Worm (Caenorhabditis elegans): ENCODE measurements around the gene fic-1.

The fic-1 gene

DNA sequence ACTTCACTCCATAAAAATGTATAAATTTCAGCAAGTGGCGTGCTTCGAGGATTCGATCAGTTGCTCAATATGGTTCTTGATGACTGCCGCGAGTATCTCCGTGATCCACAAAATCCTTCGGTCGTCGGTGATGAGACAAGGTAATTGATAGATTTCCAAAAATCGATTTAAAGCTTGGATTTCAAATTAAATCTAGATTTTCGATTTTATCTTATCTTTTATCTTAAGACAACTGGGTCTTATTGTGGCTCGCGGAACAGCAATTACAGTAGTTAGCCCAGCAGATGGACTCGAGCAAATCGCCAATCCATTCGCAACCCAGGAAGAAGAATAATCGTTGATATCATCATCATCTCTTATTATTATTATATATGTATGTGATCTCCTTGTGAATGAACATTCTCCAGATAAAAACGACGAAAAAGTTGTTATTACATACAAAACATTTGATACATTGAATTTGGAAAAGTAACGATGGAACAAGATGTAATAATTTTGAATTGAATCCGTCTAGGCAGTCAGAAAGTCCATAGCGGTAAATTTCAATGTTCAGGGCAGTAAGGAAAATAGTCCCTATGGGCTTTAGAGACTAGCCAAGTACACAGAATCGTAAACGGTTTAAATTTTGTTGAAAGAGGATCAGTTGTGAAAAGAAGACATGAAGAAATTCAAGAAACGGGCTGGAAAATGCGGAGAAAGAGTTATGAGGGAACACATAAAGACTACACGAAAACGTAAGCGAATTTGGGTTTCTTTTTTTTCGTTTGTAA, 3.3 kb upstream of the fic-1 start (continued):
- TF ChIP-seq skn-1 (tag; optimal IDR thresholded peaks at IDR 0.05) (no peak), daf-19 (GFP tag; conservative IDR thresholded peaks at IDR 0.05) (no peak), daf-12 (tag; optimal IDR thresholded peaks at IDR 0.05) (no peak), cey-2 (tag; optimal IDR thresholded peaks at IDR 0.05; ENCODE audit: borderline replicate concordance, insufficient read depth) (no peak), Y5F2A.4 (GFP tag; optimal IDR thresholded peaks at IDR 0.05) (no peak), rbr-2 (tag; optimal IDR thresholded peaks at IDR 0.05) (no peak), dmd-6 (GFP tag; IDR thresholded peaks at IDR 0.05) (0 out of 2 replicates have a peak, but pooled peaks have one; percentile 8), fkh-10 (GFP tag; optimal IDR thresholded peaks at IDR 0.05) (no peak), zfp-2 (tag; optimal IDR thresholded peaks at IDR 0.05) (no peak), mxl-3 (GFP tag; optimal IDR thresholded peaks at IDR 0.05) (peak; percentile 18), F26F4.8 (GFP tag; conservative IDR thresholded peaks at IDR 0.05) (no peak), jun-1 (tag; optimal IDR thresholded peaks at IDR 0.05) (no peak), ces-1 (GFP tag; optimal IDR thresholded peaks at IDR 0.05) (no peak), ceh-32 (tag; optimal IDR thresholded peaks at IDR 0.05; ENCODE audit: poor library complexity) (no peak), dpl-1 (GFP tag; optimal IDR thresholded peaks at IDR 0.05) (no peak), lin-39 (tag; optimal IDR thresholded peaks at IDR 0.05) (no peak), daf-16 (GFP tag; optimal IDR thresholded peaks at IDR 0.05) (no peak), daf-16 (tag; optimal IDR thresholded peaks at IDR 0.05) (peak; percentile 30), spr-3 (GFP tag; optimal IDR thresholded peaks at IDR 0.05) (peak; percentile 61), nhr-6 (tag; optimal IDR thresholded peaks at IDR 0.05) (no peak), D1046.2 (GFP tag; IDR thresholded peaks at IDR 0.05) (no peak), T26A8.4 (GFP tag; IDR thresholded peaks at IDR 0.05) (peak; percentile 75), Y48G9A.11 (GFP tag; IDR thresholded peaks at IDR 0.05) (no peak), mep-1 (tag; optimal IDR thresholded peaks at IDR 0.05) (peak; percentile 60), arid-1 (GFP tag; conservative IDR thresholded peaks at IDR 0.05) (peak; percentile 44; the same call in 1 of the 2 replicates), fos-1 (tag; optimal IDR thresholded peaks at IDR 0.05) (no peak), pqm-1 (tag; optimal IDR thresholded peaks at IDR 0.05) (no peak), unc-39 (tag; optimal IDR thresholded peaks at IDR 0.05) (no peak), lim-7 (GFP tag; IDR thresholded peaks at IDR 0.05) (peak; percentile 14; the same call in 1 of the 2 replicates), R02D3.7 (tag; optimal IDR thresholded peaks at IDR 0.05) (no peak), nhr-42 (GFP tag; IDR thresholded peaks at IDR 0.05) (no peak), nhr-10 (tag; optimal IDR thresholded peaks at IDR 0.05) (no peak), unc-130 (GFP tag; optimal IDR thresholded peaks at IDR 0.05) (no peak), aha-1 (tag) (peak; percentile 56), pha-4 (GFP tag; IDR thresholded peaks at IDR 0.05) (peak; percentile 66; the same call in 1 of the 2 replicates), pha-4 (tag; optimal IDR thresholded peaks at IDR 0.05) (no peak), F49E8.2 (tag; optimal IDR thresholded peaks at IDR 0.05; ENCODE audit: borderline replicate concordance) (no peak), lin-13 (GFP tag; optimal IDR thresholded peaks at IDR 0.05) (no peak), lir-3 (tag; optimal IDR thresholded peaks at IDR 0.05) (no peak), hmg-1.1 (GFP tag; IDR thresholded peaks at IDR 0.05) (peak; percentile 52; the same call in 1 of the 2 replicates), ztf-11 (tag; optimal IDR thresholded peaks at IDR 0.05) (no peak), spr-1 (tag; optimal IDR thresholded peaks at IDR 0.05) (peak; percentile 20), hif-1 (tag; optimal IDR thresholded peaks at IDR 0.05) (peak in 1 of 2 experiments; percentile 23), nhr-28 (tag; optimal IDR thresholded peaks at IDR 0.05) (no peak), unc-62 (GFP tag; optimal IDR thresholded peaks at IDR 0.05 in 1 of 2) (peak in 1 of 2 experiments; percentile 65), unc-62 (tag; optimal IDR thresholded peaks at IDR 0.05) (no peak), F10B5.3 (tag; optimal IDR thresholded peaks at IDR 0.05) (peak; percentile 32), lsy-2 (tag; optimal IDR thresholded peaks at IDR 0.05) (peak; percentile 2 to 66), nhr-237 (tag; optimal IDR thresholded peaks at IDR 0.05) (no peak), ceh-28 (tag; optimal IDR thresholded peaks at IDR 0.05) (no peak), ceh-82 (tag; optimal IDR thresholded peaks at IDR 0.05) (no peak)

Measured in whole organism, L4 larva.